Worm (Caenorhabditis elegans) whole organism, L3 larva: Measurements from ENCODE around the gene srh-218.

ENCODE experiments used
- R02D3.7 ChIP-seq: fragments of 150-350 bp; optimal IDR thresholded peaks from 2 replicates; lab custom pipeline; 2014; ENCODE audit warnings: missing biosample characterization, missing genetic modification characterization
- ZK546.5 ChIP-seq: sonication (generic microtip); optimal IDR thresholded peaks from 2 replicates; lab custom pipeline; 2017; ENCODE audit warnings: missing biosample characterization, missing genetic modification characterization
- aly-2 ChIP-seq: fragments of 150-350 bp; optimal IDR thresholded peaks from 2 replicates; lab custom pipeline; 2014; ENCODE audit warnings: missing biosample characterization, missing genetic modification characterization
- ama-1 ChIP-seq: fragments of 150-350 bp; optimal IDR thresholded peaks from 2 replicates; lab custom pipeline; 2018
- ceh-16 ChIP-seq: sonication (generic microtip); optimal IDR thresholded peaks from 2 replicates; lab custom pipeline; 2017; ENCODE audit warnings: missing biosample characterization, missing genetic modification characterization
- ceh-28 ChIP-seq: fragments of 150-350 bp; optimal IDR thresholded peaks from 2 replicates; lab custom pipeline; 2014; ENCODE audit warnings: missing biosample characterization, missing genetic modification reagents, missing genetic modification characterization
- egl-27 ChIP-seq: sonication (generic microtip); optimal IDR thresholded peaks from 4 replicates; lab custom pipeline; 2017; ENCODE audit warnings: missing biosample characterization, missing genetic modification reagents, missing genetic modification characterization
- elt-1 ChIP-seq: fragments of 150-350 bp; optimal IDR thresholded peaks from 2 replicates; lab custom pipeline; 2014; ENCODE audit warnings: missing biosample characterization, missing genetic modification characterization
- elt-2 ChIP-seq: sonication (generic microtip); optimal IDR thresholded peaks from 2 replicates; lab custom pipeline; 2016; ENCODE audit warnings: missing genetic modification reagents, mild to moderate bottlenecking, missing genetic modification characterization, missing compliant biosample characterization
- elt-3 ChIP-seq, 3 experiments: fragments of 150-350 bp in 1 of 3; sonication (generic microtip) in 2 of 3; optimal IDR thresholded peaks; 2 replicates in 2 of 3; 4 replicates in 1 of 3; lab custom pipeline; 2014 to 2017; ENCODE audit warnings: missing biosample characterization in 3 of 3, missing genetic modification characterization in 3 of 3
- eor-1 ChIP-seq, 2 experiments: fragments of 150-350 bp; optimal IDR thresholded peaks; 2 replicates each; lab custom pipeline; 2014 to 2018; ENCODE audit warnings: missing biosample characterization in 2 of 2, missing genetic modification characterization in 2 of 2
- fkh-10 ChIP-seq: sonication (generic microtip); optimal IDR thresholded peaks from 2 replicates; lab custom pipeline; 2017; ENCODE audit warnings: missing biosample characterization, missing genetic modification reagents, missing genetic modification characterization
- fkh-2 ChIP-seq: fragments of 150-350 bp; optimal IDR thresholded peaks from 2 replicates; lab custom pipeline; 2014; ENCODE audit warnings: missing biosample characterization, missing genetic modification reagents, missing genetic modification characterization
- fos-1 ChIP-seq: fragments of 150-350 bp; optimal IDR thresholded peaks from 2 replicates; lab custom pipeline; 2014; ENCODE audit warnings: missing biosample characterization, missing genetic modification characterization
- hmg-11 ChIP-seq: sonication (generic microtip); optimal IDR thresholded peaks from 2 replicates; lab custom pipeline; 2016; ENCODE audit warnings: missing genetic modification characterization, missing compliant biosample characterization
- jun-1 ChIP-seq: fragments of 150-350 bp; optimal IDR thresholded peaks from 2 replicates; lab custom pipeline; 2014; ENCODE audit warnings: missing biosample characterization, missing genetic modification reagents, missing genetic modification characterization
- lin-15B ChIP-seq: fragments of 150-350 bp; optimal IDR thresholded peaks from 2 replicates; lab custom pipeline; 2014; ENCODE audit warnings: missing biosample characterization, missing genetic modification characterization
- lsy-12 ChIP-seq: sonication (generic microtip); optimal IDR thresholded peaks from 2 replicates; lab custom pipeline; 2016; ENCODE audit warnings: mild to moderate bottlenecking, missing genetic modification characterization, missing compliant biosample characterization
- mdl-1 ChIP-seq: fragments of 150-350 bp; optimal IDR thresholded peaks from 2 replicates; lab custom pipeline; 2014; ENCODE audit warnings: missing biosample characterization, missing genetic modification characterization
- nhr-11 ChIP-seq: fragments of 150-350 bp; optimal IDR thresholded peaks from 2 replicates; lab custom pipeline; 2014; ENCODE audit warnings: missing biosample characterization, missing genetic modification characterization
- nhr-12 ChIP-seq: fragments of 150-350 bp; optimal IDR thresholded peaks from 2 replicates; lab custom pipeline; 2014; ENCODE audit warnings: missing biosample characterization, missing genetic modification characterization
- nhr-23 ChIP-seq: fragments of 150-350 bp; optimal IDR thresholded peaks from 2 replicates; lab custom pipeline; 2014; ENCODE audit warnings: missing biosample characterization, missing genetic modification reagents, missing genetic modification characterization
- nhr-237 ChIP-seq: fragments of 150-350 bp; optimal IDR thresholded peaks from 2 replicates; lab custom pipeline; 2014; ENCODE audit warnings: missing biosample characterization, missing genetic modification characterization
- nhr-25 ChIP-seq: sonication (generic microtip); optimal IDR thresholded peaks from 2 replicates; lab custom pipeline; 2017; ENCODE audit warnings: missing biosample characterization, missing genetic modification characterization
- nhr-28 ChIP-seq: fragments of 150-350 bp; optimal IDR thresholded peaks from 2 replicates; lab custom pipeline; 2014; ENCODE audit warnings: missing biosample characterization, missing genetic modification characterization
- nhr-43 ChIP-seq: sonication (generic microtip); optimal IDR thresholded peaks from 2 replicates; lab custom pipeline; 2016; ENCODE audit warnings: mild to moderate bottlenecking, missing genetic modification characterization, missing compliant biosample characterization; ENCODE audit not compliant: poor library complexity, severe bottlenecking
- nhr-67 ChIP-seq: fragments of 150-350 bp; optimal IDR thresholded peaks from 2 replicates; lab custom pipeline; 2014; ENCODE audit warnings: missing biosample characterization, missing genetic modification characterization
- nhr-76 ChIP-seq: fragments of 150-350 bp; sonication (generic microtip); optimal IDR thresholded peaks from 5 replicates; lab custom pipeline; 2014; ENCODE audit warnings: missing biosample characterization, missing genetic modification characterization
- pha-4 ChIP-seq: fragments of 150-350 bp; optimal IDR thresholded peaks from 2 replicates; lab custom pipeline; 2014; ENCODE audit warnings: missing biosample characterization, missing genetic modification reagents, missing genetic modification characterization
- pqm-1 ChIP-seq: fragments of 150-350 bp; optimal IDR thresholded peaks from 2 replicates; lab custom pipeline; 2017; ENCODE audit warnings: missing biosample characterization, missing genetic modification characterization, inconsistent platforms
- skn-1 ChIP-seq: fragments of 150-350 bp; optimal IDR thresholded peaks from 2 replicates; lab custom pipeline; 2014; ENCODE audit warnings: missing biosample characterization, missing genetic modification characterization
- snpc-4 ChIP-seq: fragments of 150-350 bp; optimal IDR thresholded peaks from 2 replicates; lab custom pipeline; 2014; ENCODE audit warnings: missing biosample characterization, missing genetic modification characterization
- tbx-2 ChIP-seq: sonication (generic microtip); optimal IDR thresholded peaks from 2 replicates; lab custom pipeline; 2016; ENCODE audit warnings: mild to moderate bottlenecking, missing genetic modification characterization, missing compliant biosample characterization
- unc-39 ChIP-seq: sonication (generic microtip); optimal IDR thresholded peaks from 4 replicates; lab custom pipeline; 2017; ENCODE audit warnings: missing biosample characterization, missing genetic modification characterization
- unc-62 ChIP-seq: fragments of 150-350 bp; sonication (generic microtip); optimal IDR thresholded peaks from 4 replicates; lab custom pipeline; 2014; ENCODE audit warnings: missing biosample characterization, missing genetic modification reagents, missing genetic modification characterization
- ztf-4 ChIP-seq: fragments of 150-350 bp; optimal IDR thresholded peaks from 2 replicates; lab custom pipeline; 2014; ENCODE audit warnings: missing biosample characterization, missing genetic modification characterization

srh-218 gene

ce11 chrV:15479107-15479506 lies 14.7 kb upstream of the srh-218 start:
- TF ChIP-seq elt-2 (tag; lab: Kevin White, UChicago) (peak; percentile 45), pqm-1 (peak; percentile 68), skn-1 (tag; lab: Kevin White, UChicago) (no peak), R02D3.7 (tag; lab: Kevin White, UChicago) (no peak)

DNA sequence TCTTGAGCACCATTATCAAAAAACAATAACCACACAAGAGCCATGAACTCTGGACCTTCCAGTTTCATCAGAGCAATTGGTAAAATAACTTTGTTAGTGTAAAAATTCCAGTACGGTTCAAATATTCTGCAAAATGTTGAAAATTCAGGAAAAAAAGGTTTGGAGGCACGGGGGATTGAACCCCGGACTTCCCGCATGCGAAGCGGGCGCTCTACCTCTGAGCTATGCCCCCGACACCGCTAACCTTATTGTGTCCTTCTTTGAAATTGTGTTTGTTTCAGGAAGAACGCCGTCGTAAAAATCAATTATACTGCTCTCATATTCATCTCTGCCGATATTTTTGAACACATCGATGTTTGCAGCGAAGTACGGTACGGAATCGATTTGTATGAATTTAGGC lies 14.0 kb upstream of the srh-218 start:
- TF ChIP-seq nhr-67 (tag; lab: Kevin White, UChicago) (no peak), tbx-2 (tag; lab: Kevin White, UChicago) (no peak), nhr-11 (tag; lab: Kevin White, UChicago) (no peak), lsy-12 (tag; lab: Kevin White, UChicago) (no peak), nhr-237 (tag; lab: Kevin White, UChicago) (no peak), nhr-28 (no peak), fkh-2 (no peak), pqm-1 (no peak), hmg-11 (no peak), nhr-25 (no peak)

- TF ChIP-seq pqm-1 (peak; percentile 1), aly-2 (tag; lab: Kevin White, UChicago) (no peak), pha-4 (tag; lab: Kevin White, UChicago) (no peak), elt-2 (tag; lab: Kevin White, UChicago) (peak; percentile 33), mdl-1 (tag; lab: Kevin White, UChicago) (no peak)
Observed at ce11 chrV:15480505-15481075, 13.2 kb upstream of the srh-218 start.

- TF ChIP-seq elt-1 (tag; lab: Kevin White, UChicago) (peak; percentile 34), eor-1 (tag; optimal IDR thresholded peaks at IDR 0.05; lab: Kevin White, UChicago) (no peak)
Observed at ce11 chrV:15481374-15481773, 12.4 kb upstream of the srh-218 start, which contains the start of gene nhr-150. Gene nhr-150, minus strand, starts transcription at chrV:15481465.

DNA sequence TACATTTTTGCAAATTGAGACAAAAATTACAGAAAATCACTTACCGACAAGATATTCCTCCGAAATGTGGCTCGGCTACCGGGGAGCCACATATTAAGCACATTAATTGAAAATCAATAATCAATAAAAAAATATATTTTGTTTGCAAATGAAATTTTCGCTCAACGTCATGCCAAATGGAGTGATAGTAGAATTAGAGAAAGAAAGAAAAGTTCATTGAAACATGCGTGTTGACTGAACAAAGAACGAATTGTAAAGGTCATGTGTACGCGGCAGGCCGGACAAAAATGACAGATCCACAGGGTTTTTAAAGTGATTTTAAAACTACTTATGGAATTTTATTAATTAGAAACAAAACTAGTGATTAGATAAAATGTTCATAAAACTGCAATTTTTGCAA lies 10.2 kb upstream of the srh-218 start:
- TF ChIP-seq elt-2 (tag; lab: Kevin White, UChicago) (peak; percentile 25), fos-1 (tag; lab: Kevin White, UChicago) (no peak), nhr-43 (tag; lab: Kevin White, UChicago) (no peak), ama-1 (no peak), lin-15B (tag; lab: Kevin White, UChicago) (no peak), pha-4 (tag; lab: Kevin White, UChicago) (peak; percentile 72), unc-39 (tag; lab: Kevin White, UChicago) (no peak), nhr-76 (tag; lab: Kevin White, UChicago) (no peak), nhr-11 (tag; lab: Kevin White, UChicago) (no peak), ceh-16 (tag; lab: Kevin White, UChicago) (no peak), skn-1 (tag; lab: Kevin White, UChicago) (no peak), ceh-28 (tag; lab: Kevin White, UChicago) (peak; percentile 58), jun-1 (tag; lab: Kevin White, UChicago) (peak; percentile 25), nhr-25 (no peak), pqm-1 (peak; percentile 30)

DNA sequence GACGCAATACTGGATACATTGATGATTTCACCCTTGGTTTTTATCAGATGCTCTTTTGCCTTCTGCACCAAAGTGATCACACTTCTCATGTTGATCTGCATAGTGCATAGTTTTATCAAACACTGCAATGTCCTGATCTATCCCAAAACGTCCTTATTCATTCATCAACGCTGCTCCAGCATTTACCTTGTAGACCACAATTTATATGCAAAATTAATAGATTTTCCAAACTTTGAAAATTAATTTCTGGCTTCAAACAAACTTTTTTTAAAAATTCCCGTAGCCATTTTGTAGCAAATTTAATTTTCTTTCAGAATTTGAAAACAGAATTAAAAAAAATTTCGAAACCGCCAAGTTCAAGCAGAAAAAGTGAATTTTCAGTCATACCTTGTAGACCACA lies 9.2 kb upstream of the srh-218 start, which contains the start of gene C06B8.3:
Gene C06B8.3 (minus strand): TSS at position 101 of the 400 bp plus-strand sequence.
- no peak for TF ChIP-seq nhr-67 (tag; lab: Kevin White, UChicago)
- TF ChIP-seq pqm-1 = no peak
- TF ChIP-seq nhr-28 = no peak
- TF ChIP-seq tbx-2 (tag; lab: Kevin White, UChicago) = no peak
- TF ChIP-seq fkh-10 (GFP tag; lab: Kevin White, UChicago) = no peak
- no peak for TF ChIP-seq nhr-12 (tag; lab: Kevin White, UChicago)
- TF ChIP-seq elt-1 (tag; lab: Kevin White, UChicago) = no peak
- no peak for TF ChIP-seq ceh-16 (tag; lab: Kevin White, UChicago)
- TF ChIP-seq aly-2 (tag; lab: Kevin White, UChicago) = no peak
- no peak for TF ChIP-seq mdl-1 (tag; lab: Kevin White, UChicago)

ce11 chrV:15487764-15488163 lies 6.0 kb upstream of the srh-218 start, which contains the start of gene srw-21:
Gene srw-21, plus strand, starts transcription at chrV:15488064.
- no peak for TF ChIP-seq elt-2 (tag; lab: Kevin White, UChicago)
- TF ChIP-seq snpc-4 = no peak
- TF ChIP-seq pha-4 (tag; lab: Kevin White, UChicago) = no peak
- no peak for TF ChIP-seq egl-27 (tag; lab: Kevin White, UChicago)
- TF ChIP-seq nhr-23 (tag; lab: Kevin White, UChicago) = no peak
- no peak for TF ChIP-seq elt-1 (tag; lab: Kevin White, UChicago)
- TF ChIP-seq fkh-2 = no peak
- no peak for TF ChIP-seq unc-62 (GFP tag; lab: Kevin White, UChicago)
- no peak for TF ChIP-seq tbx-2 (tag; lab: Kevin White, UChicago)
- TF ChIP-seq elt-3 (tag; optimal IDR thresholded peaks at IDR 0.05; lab: Kevin White, UChicago) = no peak
- no peak for TF ChIP-seq ZK546.5 (tag; lab: Kevin White, UChicago)
- no peak for TF ChIP-seq fkh-10 (GFP tag; lab: Kevin White, UChicago)
- no peak for TF ChIP-seq ztf-4
- no peak for TF ChIP-seq R02D3.7 (tag; lab: Kevin White, UChicago)
- TF ChIP-seq nhr-237 (tag; lab: Kevin White, UChicago) = no peak
- TF ChIP-seq nhr-11 (tag; lab: Kevin White, UChicago) = no peak
- no peak for TF ChIP-seq nhr-76 (tag; lab: Kevin White, UChicago)
